Worm (Caenorhabditis elegans): Measurements from ENCODE around the gene ZK1307.1.

DNA sequence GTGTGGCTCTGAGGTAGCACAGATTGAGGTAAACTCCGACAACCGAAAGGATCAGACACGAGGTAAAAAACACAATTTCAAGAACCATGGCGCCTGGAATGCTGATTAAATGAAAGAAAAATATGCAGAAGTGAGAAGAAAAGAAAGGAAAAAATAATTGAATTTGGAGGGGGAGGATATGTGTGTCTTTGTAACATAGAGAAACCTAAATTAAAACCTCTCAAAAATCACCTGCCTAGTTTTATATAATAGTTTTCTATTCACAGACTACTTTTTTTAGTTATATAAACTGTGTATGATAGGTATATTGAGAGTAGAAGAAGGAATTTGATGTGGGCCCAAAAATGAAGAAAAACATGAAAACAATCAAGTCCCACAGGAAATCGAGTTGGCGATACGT lies 10.2 kb upstream of the ZK1307.1 start, which contains the start of gene ZK1320.5:
- TF ChIP-seq snpc-1.2 (GFP tag; IDR thresholded peaks at IDR 0.05) (no peak), lir-3 (tag; optimal IDR thresholded peaks at IDR 0.05) (no peak), cey-2 (tag; optimal IDR thresholded peaks at IDR 0.05; ENCODE audit: borderline replicate concordance, insufficient read depth) (no peak), ZK337.2 (GFP tag; IDR thresholded peaks at IDR 0.05) (no peak), nhr-6 (tag; optimal IDR thresholded peaks at IDR 0.05) (no peak), ama-1 (optimal IDR thresholded peaks at IDR 0.05) (no peak), unc-130 (GFP tag; optimal IDR thresholded peaks at IDR 0.05) (no peak), egl-27 (tag; optimal IDR thresholded peaks at IDR 0.05) (no peak), nhr-10 (tag; optimal IDR thresholded peaks at IDR 0.05) (no peak), nhr-11 (tag; optimal IDR thresholded peaks at IDR 0.05) (no peak), zfp-2 (tag; optimal IDR thresholded peaks at IDR 0.05) (no peak)
